Fruit fly (Drosophila melanogaster) whole organism, embryonic: ENCODE data around the gene tbc.
A peak's percentile ranks its signal among the peaks of the same experiment; 100 is the strongest.

Experiments used
- Awh ChIP-seq: fragments of 200-800 bp; sonication (Bioruptor generic); IDR thresholded peaks from 2 replicates; pipeline ENCODE4, ENCODE4 v1.3.6; 2022; ENCODE audit warnings: missing biosample characterization, missing genetic modification characterization
- CG5245 ChIP-seq: fragments of 200-800 bp; sonication (Bioruptor generic); optimal IDR thresholded peaks from 3 replicates; lab custom pipeline; 2016; ENCODE audit warnings: missing biosample characterization, missing genetic modification characterization
- HmgZ ChIP-seq: fragments of 200-800 bp; sonication (Bioruptor generic); optimal IDR thresholded peaks from 2 replicates; lab custom pipeline; 2018; ENCODE audit warnings: missing biosample characterization, mild to moderate bottlenecking, missing genetic modification characterization
- NFAT ChIP-seq: fragments of 200-800 bp; sonication (Bioruptor generic); IDR thresholded peaks from 2 replicates; pipeline ENCODE4 v1.3.6; 2022; ENCODE audit warnings: missing biosample characterization, missing genetic modification characterization
- Ssrp ChIP-seq: fragments of 200-800 bp; sonication (Bioruptor generic); optimal IDR thresholded peaks from 2 replicates; lab custom pipeline; 2018; ENCODE audit warnings: missing biosample characterization, mild to moderate bottlenecking, missing genetic modification characterization, moderate library complexity
- exex ChIP-seq: fragments of 200-800 bp; sonication (Bioruptor generic); optimal IDR thresholded peaks from 4 replicates; lab custom pipeline; 2018; ENCODE audit warnings: missing biosample characterization, mild to moderate bottlenecking, missing genetic modification characterization, moderate library complexity
- hbn ChIP-seq: fragments of 200-800 bp; sonication (Bioruptor generic); IDR thresholded peaks from 2 replicates; pipeline ENCODE4 v1.3.6; 2022; ENCODE audit warnings: missing biosample characterization, missing genetic modification characterization; ENCODE audit not compliant: partially characterized antibody
- lov ChIP-seq, 2 experiments: fragments of 200-800 bp in 1 of 2; fragments of >200 bp in 1 of 2; sonication (Bioruptor generic) in 1 of 2; IDR thresholded peaks in 1 of 2; optimal IDR thresholded peaks in 1 of 2; 2 replicates in 1 of 2; 3 replicates in 1 of 2; pipeline versions ENCODE4 v1.3.6 to Lab custom; 2017 to 2022; ENCODE audit warnings: missing biosample characterization in 1 of 2, missing genetic modification characterization in 1 of 2
- mam ChIP-seq: fragments of 200-800 bp; sonication (Bioruptor generic); optimal IDR thresholded peaks from 3 replicates; lab custom pipeline; 2016; ENCODE audit warnings: missing biosample characterization, missing genetic modification characterization

- TF ChIP-seq NFAT (GFP tag; lab: Robert Waterston, UW) = peak; percentile 84
- peak; percentile 28 for TF ChIP-seq CG5245 (GFP tag; lab: Kevin White, UChicago)
- peak; percentile 78 for TF ChIP-seq HmgZ
- TF ChIP-seq lov (optimal IDR thresholded peaks at IDR 0.05; lab: Kevin White, UChicago) = no peak
- TF ChIP-seq lov (GFP tag; IDR thresholded peaks at IDR 0.05; lab: Robert Waterston, UW) = no peak
- TF ChIP-seq Awh = no peak
- TF ChIP-seq Ssrp (tag; lab: Kevin White, UChicago) = no peak
- peak; percentile 80 for TF ChIP-seq mam (GFP tag; lab: Kevin White, UChicago)
- peak; percentile 88 for TF ChIP-seq hbn
- peak; percentile 42 for TF ChIP-seq exex
These were observed 61.4 kb downstream of the tbc start, which contains the start of gene RhoGAP19D for dm6 chrX:20510540-20510939.
